Fruit fly (Drosophila melanogaster): ENCODE measurements around the gene CG12523.

- no peak for TF ChIP-seq psq (optimal IDR thresholded peaks at IDR 0.05)
- no peak for TF ChIP-seq ttk (optimal IDR thresholded peaks at IDR 0.05)
- TF ChIP-seq insv (optimal IDR thresholded peaks at IDR 0.05), result no peak
- no peak for TF ChIP-seq h (optimal IDR thresholded peaks at IDR 0.05)
Observed at dm6 chr3L:10756082-10756481, 44.9 kb upstream of the CG12523 start.
